Worm (Caenorhabditis elegans) whole organism, mixed stage, embryonic: ENCODE measurements around the gene cdk-12.
A peak's percentile ranks its signal among the peaks of the same experiment; 100 is the strongest.

ENCODE experiments used
- bed-3 ChIP-seq: fragments of 200-800 bp; sonication (Bioruptor generic); optimal IDR thresholded peaks from 3 replicates; lab custom pipeline; 2018; ENCODE audit warnings: mild to moderate bottlenecking, missing genetic modification characterization, moderate library complexity, missing compliant biosample characterization
- ceh-39 ChIP-seq: fragments of 150-350 bp; optimal IDR thresholded peaks from 2 replicates; lab custom pipeline; 2014; ENCODE audit warnings: missing biosample characterization, missing genetic modification characterization
- ces-1 ChIP-seq: fragments of 150-350 bp; optimal IDR thresholded peaks from 2 replicates; lab custom pipeline; 2014; ENCODE audit warnings: missing biosample characterization, missing genetic modification reagents, missing genetic modification characterization
- ham-2 ChIP-seq: fragments of 200-800 bp; sonication (Bioruptor generic); optimal IDR thresholded peaks from 2 replicates; lab custom pipeline; 2018; ENCODE audit warnings: mild to moderate bottlenecking, missing genetic modification characterization, missing compliant biosample characterization
- hlh-1 ChIP-seq: fragments of 150-350 bp; optimal IDR thresholded peaks from 2 replicates; lab custom pipeline; 2014; ENCODE audit warnings: missing biosample characterization, missing genetic modification reagents, missing genetic modification characterization
- nhr-12 ChIP-seq: fragments of 150-350 bp; optimal IDR thresholded peaks from 2 replicates; lab custom pipeline; 2014; ENCODE audit warnings: missing biosample characterization, missing genetic modification characterization
- nhr-2 ChIP-seq: fragments of 150-350 bp; optimal IDR thresholded peaks from 2 replicates; lab custom pipeline; 2014; ENCODE audit warnings: missing biosample characterization, missing genetic modification characterization
- nhr-237 ChIP-seq: fragments of 150-350 bp; optimal IDR thresholded peaks from 2 replicates; lab custom pipeline; 2014; ENCODE audit warnings: missing biosample characterization, missing genetic modification characterization
- nhr-28 ChIP-seq: fragments of 150-350 bp; optimal IDR thresholded peaks from 2 replicates; lab custom pipeline; 2014; ENCODE audit warnings: missing biosample characterization, missing genetic modification characterization
- sptf-1 ChIP-seq: sonication (generic microtip); optimal IDR thresholded peaks from 2 replicates; lab custom pipeline; 2017; ENCODE audit warnings: mild to moderate bottlenecking, missing genetic modification characterization, moderate library complexity, missing compliant biosample characterization
- tbx-8 ChIP-seq: fragments of 200-800 bp; sonication (Bioruptor generic); optimal IDR thresholded peaks from 2 replicates; lab custom pipeline; 2018; ENCODE audit warnings: mild to moderate bottlenecking, missing genetic modification characterization, moderate library complexity, missing compliant biosample characterization
- unc-120 ChIP-seq: sonication (generic microtip); optimal IDR thresholded peaks from 2 replicates; lab custom pipeline; 2017; ENCODE audit warnings: missing genetic modification characterization, missing compliant biosample characterization; ENCODE audit not compliant: poor library complexity, severe bottlenecking
- unc-62 ChIP-seq: fragments of 150-350 bp; optimal IDR thresholded peaks from 2 replicates; lab custom pipeline; 2014; ENCODE audit warnings: missing biosample characterization, missing genetic modification reagents, missing genetic modification characterization
- zip-8 ChIP-seq: fragments of 150-350 bp; optimal IDR thresholded peaks from 2 replicates; lab custom pipeline; 2014; ENCODE audit warnings: missing biosample characterization, missing genetic modification characterization
- ztf-11 ChIP-seq: fragments of 150-350 bp; optimal IDR thresholded peaks from 2 replicates; lab custom pipeline; 2014; ENCODE audit warnings: missing biosample characterization, missing genetic modification characterization

cdk-12 gene

ce11 chrIII:4384487-4384886 is 51.7 kb downstream of the cdk-12 start, which contains the start of gene pals-28:
Gene pals-28, plus strand, starts transcription at chrIII:4384787.
- TF ChIP-seq unc-120 (no peak), hlh-1 (no peak), sptf-1 (tag; lab: Kevin White, UChicago) (no peak), ztf-11 (tag; lab: Kevin White, UChicago) (no peak), nhr-12 (tag; lab: Kevin White, UChicago) (no peak), nhr-237 (tag; lab: Kevin White, UChicago) (no peak), unc-62 (GFP tag; lab: Kevin White, UChicago) (no peak), tbx-8 (GFP tag; lab: Kevin White, UChicago) (no peak), ham-2 (no peak), bed-3 (GFP tag; lab: Kevin White, UChicago) (no peak), ces-1 (GFP tag; lab: Kevin White, UChicago) (no peak)

ce11 chrIII:4390421-4390820 is 57.6 kb downstream of the cdk-12 start:
- TF ChIP-seq zip-8 (tag; lab: Kevin White, UChicago): peak; percentile 95
- no peak for TF ChIP-seq ceh-39 (tag; lab: Kevin White, UChicago)

ce11 chrIII:4391319-4391718 is 58.5 kb downstream of the cdk-12 start:
- no peak for TF ChIP-seq nhr-2 (tag; lab: Kevin White, UChicago)
- TF ChIP-seq nhr-28 (tag; lab: Kevin White, UChicago): no peak
